ENCODE assay signal across 3 worm cellular contexts in the genomic region with DNA sequence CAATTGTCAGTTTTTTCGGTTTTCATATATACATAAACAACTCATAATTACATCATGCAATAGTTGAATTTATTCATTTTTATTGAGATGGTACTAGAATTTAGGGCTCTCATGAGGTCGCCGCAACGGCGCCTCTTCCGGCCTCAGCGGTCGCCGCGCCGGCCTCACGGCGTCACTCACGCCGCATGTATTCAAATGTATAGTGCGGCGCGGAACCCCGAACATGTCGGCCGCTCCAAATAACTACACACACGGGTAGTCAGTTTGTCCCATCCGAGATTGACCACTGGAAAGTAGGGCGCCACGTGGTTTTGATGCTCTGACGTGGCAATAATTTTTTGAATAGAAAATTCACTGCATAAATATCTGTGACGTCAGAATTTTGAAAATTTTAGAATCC.
TF ChIP-seq lines count a peak whose summit lies in the region.

No protein-coding gene starts in this region.

TF ChIP-seq in whole organism, L1 larva, 84 proteins besides CTCF, POLR2A, EP300 and RAD21:
- TF ChIP-seq snpc-4 (tag; optimal IDR thresholded peaks at IDR 0.05; lab: Kevin White, UChicago) (no peak), nhr-85 (tag; lab: Kevin White, UChicago) (peak; percentile 11)

TF ChIP-seq in whole organism, L4 larva, 104 proteins besides CTCF, POLR2A, EP300 and RAD21:
- TF ChIP-seq set-16 (GFP tag; IDR thresholded peaks at IDR 0.05; lab: Robert Waterston, UW), result peak; percentile 59; the same call in 1 of the 2 replicates
- TF ChIP-seq hif-1 (tag; optimal IDR thresholded peaks at IDR 0.05; lab: Kevin White, UChicago), result no peak

TF ChIP-seq in whole organism, young adult, 124 proteins besides CTCF, POLR2A, EP300 and RAD21:
- TF ChIP-seq hmg-20 (GFP tag; IDR thresholded peaks at IDR 0.05; lab: Robert Waterston, UW), result no peak
- no peak for TF ChIP-seq ZK185.1 (tag; optimal IDR thresholded peaks at IDR 0.05; lab: Kevin White, UChicago; ENCODE audit: poor library complexity, severe bottlenecking)
- TF ChIP-seq bed-1 (GFP tag; IDR thresholded peaks at IDR 0.05; lab: Robert Waterston, UW), result no peak
- no peak for TF ChIP-seq nhr-90 (tag; optimal IDR thresholded peaks at IDR 0.05; lab: Kevin White, UChicago)
- TF ChIP-seq hlh-26 (GFP tag; conservative IDR thresholded peaks at IDR 0.05; lab: Robert Waterston, UW), result no peak
- peak; percentile 72 for TF ChIP-seq zfh-2 (GFP tag; conservative IDR thresholded peaks at IDR 0.05; lab: Robert Waterston, UW)
- TF ChIP-seq repo-1 (tag; optimal IDR thresholded peaks at IDR 0.05; lab: Kevin White, UChicago), result no peak
- no peak for TF ChIP-seq lin-40 (tag; optimal IDR thresholded peaks at IDR 0.05; lab: Kevin White, UChicago)
- TF ChIP-seq snpc-4 (GFP tag; optimal IDR thresholded peaks at IDR 0.05; lab: Kevin White, UChicago), result no peak
- peak in 2 of 4 experiments; percentile 63 to 66 for TF ChIP-seq snpc-4 (tag; optimal IDR thresholded peaks at IDR 0.05; lab: Kevin White, UChicago)
TF ChIP-seq in whole organism, young adult: peak in this region for 2.
